Fruit fly (Drosophila melanogaster) whole organism, pupa: ENCODE data around the gene Gr64d.
A peak's percentile ranks its signal among the peaks of the same experiment; 100 is the strongest.

ENCODE experiments used
- CG10348 ChIP-seq: fragments of 200-800 bp; sonication (Bioruptor generic); IDR thresholded peaks from 2 replicates; pipeline ENCODE4 v1.3.6; 2022; ENCODE audit warnings: missing biosample characterization, missing genetic modification characterization
- CG12605 ChIP-seq: fragments of 200-800 bp; sonication (Bioruptor generic); IDR thresholded peaks from 2 replicates; pipeline ENCODE4 v1.3.6; 2022; ENCODE audit warnings: missing biosample characterization, missing genetic modification characterization
- CG13204 ChIP-seq: fragments of 200-800 bp; sonication (Bioruptor generic); optimal IDR thresholded peaks from 2 replicates; lab custom pipeline; 2018; ENCODE audit warnings: missing biosample characterization, mild to moderate bottlenecking, missing genetic modification characterization, moderate library complexity
- CG14655 ChIP-seq: fragments of 200-800 bp; sonication (Bioruptor generic); optimal IDR thresholded peaks from 3 replicates; lab custom pipeline; 2017; ENCODE audit warnings: mild to moderate bottlenecking, missing biosample characterization, missing genetic modification reagents, missing genetic modification characterization
- CG15710 ChIP-seq: fragments of 200-800 bp; sonication (Bioruptor generic); optimal IDR thresholded peaks from 2 replicates; lab custom pipeline; 2018; ENCODE audit warnings: missing biosample characterization, mild to moderate bottlenecking, missing genetic modification characterization, moderate library complexity
- CG17806 ChIP-seq: fragments of 200-800 bp; sonication (Bioruptor generic); optimal IDR thresholded peaks from 2 replicates; lab custom pipeline; 2018; ENCODE audit warnings: missing biosample characterization, mild to moderate bottlenecking, missing genetic modification characterization, moderate library complexity
- CG32121 ChIP-seq: fragments of 200-800 bp; sonication (Bioruptor generic); IDR thresholded peaks from 2 replicates; pipeline ENCODE4 v1.3.6; 2022; ENCODE audit warnings: missing biosample characterization, missing genetic modification characterization
- CG34367 ChIP-seq: fragments of 200-800 bp; sonication (Bioruptor generic); optimal IDR thresholded peaks from 2 replicates; lab custom pipeline; 2018; ENCODE audit warnings: missing biosample characterization, mild to moderate bottlenecking, missing genetic modification characterization
- CG4496 ChIP-seq: fragments of 200-800 bp; sonication (Bioruptor generic); IDR thresholded peaks from 3 replicates; pipeline ENCODE4 v1.3.6; 2022; ENCODE audit warnings: missing biosample characterization, missing genetic modification characterization
- CG8159 ChIP-seq: fragments of 200-800 bp; sonication (Bioruptor generic); optimal IDR thresholded peaks from 3 replicates; lab custom pipeline; 2018; ENCODE audit warnings: missing biosample characterization, mild to moderate bottlenecking, missing genetic modification characterization, moderate library complexity
- CG8301 ChIP-seq: fragments of 200-800 bp; sonication (Bioruptor generic); optimal IDR thresholded peaks from 2 replicates; lab custom pipeline; 2018; ENCODE audit warnings: missing biosample characterization, mild to moderate bottlenecking, missing genetic modification characterization
- CG9948 ChIP-seq: fragments of 200-800 bp; sonication (Bioruptor generic); optimal IDR thresholded peaks from 2 replicates; lab custom pipeline; 2018; ENCODE audit warnings: missing biosample characterization, mild to moderate bottlenecking, missing genetic modification characterization, moderate library complexity
- D1 ChIP-seq: fragments of 200-800 bp; sonication (Bioruptor generic); optimal IDR thresholded peaks from 2 replicates; lab custom pipeline; 2018; ENCODE audit warnings: missing biosample characterization, mild to moderate bottlenecking, missing genetic modification characterization, moderate library complexity
- EcR ChIP-seq: fragments of 200-800 bp; sonication (Bioruptor generic); optimal IDR thresholded peaks from 3 replicates; lab custom pipeline; 2019; ENCODE audit warnings: missing biosample characterization, missing genetic modification characterization, mild to moderate bottlenecking, moderate library complexity, missing genetic modification reagents
- Ets98B ChIP-seq: fragments of 200-800 bp; sonication (Bioruptor generic); IDR thresholded peaks from 2 replicates; pipeline ENCODE4 v1.3.6; 2022; ENCODE audit warnings: missing biosample characterization, missing genetic modification characterization
- Pif1A ChIP-seq: fragments of 200-800 bp; sonication (Bioruptor generic); optimal IDR thresholded peaks from 3 replicates; lab custom pipeline; 2016; ENCODE audit warnings: missing biosample characterization, missing genetic modification characterization
- Pif1B ChIP-seq: fragments of 200-800 bp; sonication (Bioruptor generic); optimal IDR thresholded peaks from 3 replicates; lab custom pipeline; 2016; ENCODE audit warnings: missing biosample characterization, missing genetic modification characterization
- Snoo ChIP-seq: fragments of 200-800 bp; sonication (Bioruptor generic); optimal IDR thresholded peaks from 3 replicates; lab custom pipeline; 2017; ENCODE audit warnings: missing biosample characterization, mild to moderate bottlenecking, missing genetic modification characterization, inconsistent platforms
- fd96Ca ChIP-seq: fragments of 200-800 bp; sonication (Bioruptor generic); IDR thresholded peaks from 3 replicates; pipeline ENCODE4 v1.3.6; 2022; ENCODE audit warnings: missing biosample characterization, missing genetic modification characterization
- gl ChIP-seq: fragments of 200-800 bp; sonication (Bioruptor generic); optimal IDR thresholded peaks from 2 replicates; lab custom pipeline; 2018; ENCODE audit warnings: missing biosample characterization, mild to moderate bottlenecking, missing genetic modification characterization
- rn ChIP-seq: fragments of 200-800 bp; sonication (Bioruptor generic); IDR thresholded peaks from 2 replicates; pipeline ENCODE4 v1.3.6; 2022; ENCODE audit warnings: missing biosample characterization, missing genetic modification characterization

Gr64d gene

dm6 chr3L:4024464-4024863 is 7.4 kb upstream of the Gr64d start:
- TF ChIP-seq Ets98B (no peak), CG13204 (GFP tag; lab: Kevin White, UChicago) (no peak), CG17806 (tag; lab: Kevin White, UChicago) (no peak), CG34367 (tag; lab: Kevin White, UChicago) (no peak), CG15710 (tag; lab: Kevin White, UChicago) (no peak), gl (tag; lab: Kevin White, UChicago) (no peak), CG4496 (GFP tag; lab: Robert Waterston, UW) (no peak), Pif1A (no peak), CG14655 (GFP tag; lab: Kevin White, UChicago) (no peak)

- TF ChIP-seq CG34367 (tag; lab: Kevin White, UChicago) (no peak), D1 (tag; lab: Kevin White, UChicago) (no peak), CG32121 (GFP tag; lab: Robert Waterston, UW) (no peak), fd96Ca (GFP tag; lab: Robert Waterston, UW) (no peak), gl (tag; lab: Kevin White, UChicago) (no peak), Pif1B (no peak), rn (GFP tag; lab: Robert Waterston, UW) (no peak), CG13204 (GFP tag; lab: Kevin White, UChicago) (no peak), CG14655 (GFP tag; lab: Kevin White, UChicago) (no peak), CG15710 (tag; lab: Kevin White, UChicago) (no peak), Ets98B (no peak), CG8159 (tag; lab: Kevin White, UChicago) (no peak)
Measured at dm6 chr3L:4025738-4026505, 5.9 kb upstream of the Gr64d start, which contains the start of gene CG11594. TSS of gene CG11594 (minus strand) at chr3L:4026011.

- TF ChIP-seq Snoo (tag; lab: Kevin White, UChicago) (no peak), Ets98B (no peak), gl (tag; lab: Kevin White, UChicago) (no peak), CG8301 (no peak), CG32121 (GFP tag; lab: Robert Waterston, UW) (no peak), D1 (tag; lab: Kevin White, UChicago) (no peak), rn (GFP tag; lab: Robert Waterston, UW) (no peak), Pif1B (no peak), CG10348 (GFP tag; lab: Robert Waterston, UW) (no peak), CG14655 (GFP tag; lab: Kevin White, UChicago) (no peak), CG17806 (tag; lab: Kevin White, UChicago) (no peak)
Measured at dm6 chr3L:4026506-4026868, 5.4 kb upstream of the Gr64d start, which contains the start of gene Gr64a. TSS of gene Gr64a (plus strand) at chr3L:4026769.

dm6 chr3L:4028305-4028704 is 3.6 kb upstream of the Gr64d start, which contains the start of the genes Gr64b and Gr64c:
TSS of gene Gr64b (plus strand) at chr3L:4028605.
TSS of gene Gr64c (plus strand) at chr3L:4028605.
- TF ChIP-seq CG14655 (GFP tag; lab: Kevin White, UChicago), result no peak
- TF ChIP-seq, all 21 proteins: peak for 0

- no peak for TF ChIP-seq CG4496 (GFP tag; lab: Robert Waterston, UW)
Measured at dm6 chr3L:4035499-4035898, 3.6 kb downstream of the Gr64d start, which contains the start of gene Gr64f. TSS of gene Gr64f (plus strand) at chr3L:4035799.

- TF ChIP-seq CG12605 (GFP tag; lab: Robert Waterston, UW) (no peak), EcR (GFP tag; lab: Kevin White, UChicago) (no peak), CG13204 (GFP tag; lab: Kevin White, UChicago) (no peak), fd96Ca (GFP tag; lab: Robert Waterston, UW) (peak; percentile 77), Snoo (tag; lab: Kevin White, UChicago) (no peak), CG10348 (GFP tag; lab: Robert Waterston, UW) (no peak), CG8301 (no peak), CG34367 (tag; lab: Kevin White, UChicago) (peak; percentile 8), CG8159 (tag; lab: Kevin White, UChicago) (no peak), Ets98B (no peak; the same call in 1 of the 2 replicates), CG17806 (tag; lab: Kevin White, UChicago) (no peak), CG4496 (GFP tag; lab: Robert Waterston, UW) (peak; percentile 75), Pif1B (no peak), gl (tag; lab: Kevin White, UChicago) (no peak), D1 (tag; lab: Kevin White, UChicago) (no peak), CG14655 (GFP tag; lab: Kevin White, UChicago) (no peak), rn (GFP tag; lab: Robert Waterston, UW) (peak; percentile 70), CG9948 (tag; lab: Kevin White, UChicago) (no peak), CG32121 (GFP tag; lab: Robert Waterston, UW) (peak; percentile 62), CG15710 (tag; lab: Kevin White, UChicago) (no peak), Pif1A (no peak)
- TF ChIP-seq, all 21 proteins: peak for 5
Measured at dm6 chr3L:4040247-4040925, 8.5 kb downstream of the Gr64d start, which contains the start of the genes CG11593 and Rcd5. TSS of gene CG11593 (minus strand) at chr3L:4040482. TSS of gene Rcd5 (plus strand) at chr3L:4040529.
